Fruit fly (Drosophila melanogaster): ENCODE results near the gene CG13078.

DNA sequence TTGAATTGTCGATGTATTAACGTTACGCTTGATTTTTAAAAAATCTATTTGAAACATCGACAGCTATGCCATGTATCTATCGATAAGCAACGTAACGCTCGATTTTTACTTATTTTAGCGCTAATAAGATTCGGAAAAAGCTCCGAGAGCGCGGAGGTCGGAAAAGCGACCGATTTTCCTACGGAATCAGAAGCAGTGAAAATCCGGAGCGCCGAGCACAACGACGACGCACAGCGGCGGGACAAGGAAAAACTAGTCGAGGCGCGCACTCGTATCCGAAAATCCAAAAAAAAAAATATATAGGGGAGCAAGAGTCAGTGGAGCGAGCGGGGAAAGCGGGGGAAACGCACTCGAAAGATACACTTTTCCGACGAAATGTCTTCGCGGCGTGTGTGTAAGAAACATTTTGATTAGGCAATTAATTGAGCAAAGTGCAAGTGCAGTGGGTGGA is 45.1 kb upstream of the CG13078 start, which contains the start of gene CG10132:
- TF ChIP-seq lola (GFP tag; optimal IDR thresholded peaks at IDR 0.05) (no peak), N (GFP tag; optimal IDR thresholded peaks at IDR 0.05) (no peak), Hr78 (GFP tag; optimal IDR thresholded peaks at IDR 0.05) (no peak), Dfd (GFP tag; optimal IDR thresholded peaks at IDR 0.05) (no peak), CG9705 (GFP tag; optimal IDR thresholded peaks at IDR 0.05) (no peak), Sp1 (GFP tag; optimal IDR thresholded peaks at IDR 0.05) (no peak), Jra (GFP tag; optimal IDR thresholded peaks at IDR 0.05) (no peak), pan (optimal IDR thresholded peaks at IDR 0.05) (no peak), dl (GFP tag; optimal IDR thresholded peaks at IDR 0.05; ENCODE audit: insufficient read depth in 1 of 2, partially characterized antibody in 2 of 2) (no peak), CrebA (GFP tag; optimal IDR thresholded peaks at IDR 0.05; ENCODE audit: borderline replicate concordance) (no peak), rgr (GFP tag; optimal IDR thresholded peaks at IDR 0.05) (no peak)
